Worm (Caenorhabditis elegans) whole organism, young adult: ENCODE measurements around the gene T13C5.3.

Experiments
- B0261.1 ChIP-seq: sonication (generic microtip); optimal IDR thresholded peaks from 2 replicates; lab custom pipeline; 2016; ENCODE audit warnings: mild to moderate bottlenecking, missing genetic modification characterization, moderate library complexity, missing compliant biosample characterization
- F37B4.10 ChIP-seq: fragments of 200-800 bp; sonication (Bioruptor generic); IDR thresholded peaks from 2 replicates; pipeline ENCODE4 v1.3.6; 2022; ENCODE audit warnings: missing genetic modification characterization, missing compliant biosample characterization
- F39B2.1 ChIP-seq: fragments of 200-800 bp; sonication (Bioruptor generic); IDR thresholded peaks from 2 replicates; pipeline ENCODE4 v1.3.6; 2022; ENCODE audit warnings: missing genetic modification reagents, missing genetic modification characterization, missing compliant biosample characterization
- K12H6.12 ChIP-seq: fragments of 200-800 bp; sonication (Bioruptor generic); optimal IDR thresholded peaks from 2 replicates; lab custom pipeline; 2018; ENCODE audit warnings: mild to moderate bottlenecking, missing genetic modification characterization, missing compliant biosample characterization
- Y53F4B.3 ChIP-seq: fragments of 200-800 bp; sonication (Bioruptor generic); IDR thresholded peaks from 2 replicates; pipeline ENCODE4 v1.3.6; 2022; ENCODE audit warnings: missing genetic modification reagents, missing genetic modification characterization, missing compliant biosample characterization
- Y53G8AR.9 ChIP-seq: fragments of 200-800 bp; sonication (Bioruptor generic); conservative IDR thresholded peaks from 2 replicates; pipeline ENCODE4 v1.3.6; 2022; ENCODE audit warnings: missing genetic modification reagents, missing genetic modification characterization, missing compliant biosample characterization
- ZK185.1 ChIP-seq: sonication (generic microtip); optimal IDR thresholded peaks from 2 replicates; lab custom pipeline; 2016; ENCODE audit warnings: mild to moderate bottlenecking, missing genetic modification characterization, missing compliant biosample characterization; ENCODE audit not compliant: poor library complexity, severe bottlenecking
- akir-1 ChIP-seq: fragments of 200-800 bp; sonication (Bioruptor generic); optimal IDR thresholded peaks from 2 replicates; lab custom pipeline; 2018; ENCODE audit warnings: mild to moderate bottlenecking, missing genetic modification characterization, moderate library complexity, missing compliant biosample characterization
- aptf-2 ChIP-seq: fragments of 200-800 bp; sonication (Bioruptor generic); conservative IDR thresholded peaks from 2 replicates; pipeline ENCODE4 v1.3.6; 2022; ENCODE audit warnings: missing genetic modification reagents, missing genetic modification characterization, missing compliant biosample characterization
- attf-6 ChIP-seq: fragments of 200-800 bp; sonication (Bioruptor generic); IDR thresholded peaks from 2 replicates; pipeline ENCODE4 v1.3.6; 2022; ENCODE audit warnings: missing genetic modification reagents, missing genetic modification characterization, missing compliant biosample characterization
- bed-1 ChIP-seq: fragments of 200-800 bp; sonication (Bioruptor generic); IDR thresholded peaks from 2 replicates; pipeline ENCODE4 v1.3.6; 2022; ENCODE audit warnings: missing genetic modification reagents, missing genetic modification characterization, missing compliant biosample characterization
- cebp-1 ChIP-seq, 2 experiments: fragments of 200-800 bp in 1 of 2; sonication (Bioruptor generic) in 1 of 2; sonication (generic microtip) in 1 of 2; IDR thresholded peaks in 1 of 2; optimal IDR thresholded peaks in 1 of 2; 2 replicates each; pipeline versions ENCODE4 v1.3.6 to Lab custom; 2017 to 2022; ENCODE audit warnings: missing compliant biosample characterization in 2 of 2, missing genetic modification characterization in 2 of 2, mild to moderate bottlenecking in 1 of 2, missing genetic modification reagents in 1 of 2, moderate library complexity in 1 of 2
- cebp-2 ChIP-seq: fragments of 200-800 bp; sonication (Bioruptor generic); IDR thresholded peaks from 2 replicates; pipeline ENCODE4 v1.3.6; 2022; ENCODE audit warnings: missing genetic modification characterization, missing compliant biosample characterization
- ceh-58 ChIP-seq: fragments of 200-800 bp; sonication (Bioruptor generic); IDR thresholded peaks from 2 replicates; pipeline ENCODE4 v1.3.6; 2022; ENCODE audit warnings: missing genetic modification characterization, missing compliant biosample characterization
- dox-1 ChIP-seq: fragments of 200-800 bp; sonication (Bioruptor generic); IDR thresholded peaks from 2 replicates; pipeline ENCODE4 v1.3.6; 2022; ENCODE audit warnings: missing genetic modification reagents, missing genetic modification characterization, missing compliant biosample characterization
- dpl-1 ChIP-seq: fragments of 150-350 bp; optimal IDR thresholded peaks from 2 replicates; lab custom pipeline; 2014; ENCODE audit warnings: missing biosample characterization, missing genetic modification reagents, missing genetic modification characterization
- efl-1 ChIP-seq: fragments of 150-350 bp; optimal IDR thresholded peaks from 2 replicates; lab custom pipeline; 2014; ENCODE audit warnings: missing biosample characterization, missing genetic modification reagents, missing genetic modification characterization
- fkh-3 ChIP-seq: sonication (generic microtip); optimal IDR thresholded peaks from 2 replicates; lab custom pipeline; 2016; ENCODE audit warnings: mild to moderate bottlenecking, missing genetic modification characterization, missing compliant biosample characterization
- gei-17 ChIP-seq: fragments of 200-800 bp; sonication (Bioruptor generic); optimal IDR thresholded peaks from 2 replicates; lab custom pipeline; 2018; ENCODE audit warnings: mild to moderate bottlenecking, missing genetic modification characterization, missing compliant biosample characterization
- hlh-26 ChIP-seq: fragments of 200-800 bp; sonication (Bioruptor generic); conservative IDR thresholded peaks from 2 replicates; pipeline ENCODE4 v1.3.6; 2022; ENCODE audit warnings: missing genetic modification reagents, missing genetic modification characterization, missing compliant biosample characterization
- hmg-1.2 ChIP-seq: fragments of 200-800 bp; sonication (Bioruptor generic); IDR thresholded peaks from 2 replicates; pipeline ENCODE4 v1.3.6; 2022; ENCODE audit warnings: missing genetic modification reagents, missing genetic modification characterization, missing compliant biosample characterization
- let-526 ChIP-seq: fragments of 200-800 bp; sonication (Bioruptor generic); IDR thresholded peaks from 2 replicates; pipeline ENCODE4 v1.3.6; 2022; ENCODE audit warnings: missing genetic modification reagents, missing genetic modification characterization, missing compliant biosample characterization
- lin-26 ChIP-seq: fragments of 200-800 bp; sonication (Bioruptor generic); IDR thresholded peaks from 2 replicates; pipeline ENCODE4 v1.3.6; 2022; ENCODE audit warnings: missing genetic modification reagents, missing genetic modification characterization, missing compliant biosample characterization
- lin-40 ChIP-seq: sonication (generic microtip); optimal IDR thresholded peaks from 2 replicates; lab custom pipeline; 2016; ENCODE audit warnings: missing genetic modification characterization, mild to moderate bottlenecking, missing compliant biosample characterization, missing genotype, missing genetic modification reagents
- madf-10 ChIP-seq: sonication (generic microtip); optimal IDR thresholded peaks from 2 replicates; lab custom pipeline; 2016; ENCODE audit warnings: mild to moderate bottlenecking, missing genetic modification characterization, missing compliant biosample characterization
- madf-6 ChIP-seq: fragments of 200-800 bp; sonication (Bioruptor generic); IDR thresholded peaks from 2 replicates; pipeline ENCODE4 v1.3.6; 2022; ENCODE audit warnings: missing genetic modification reagents, missing genetic modification characterization, missing compliant biosample characterization
- madf-8 ChIP-seq: fragments of 200-800 bp; sonication (Bioruptor generic); conservative IDR thresholded peaks from 2 replicates; pipeline ENCODE4 v1.3.6; 2022; ENCODE audit warnings: missing genetic modification reagents, missing genetic modification characterization, missing compliant biosample characterization
- nfya-2 ChIP-seq: fragments of 200-800 bp; sonication (Bioruptor generic); IDR thresholded peaks from 2 replicates; pipeline ENCODE4 v1.3.6; 2022; ENCODE audit warnings: missing genetic modification reagents, missing genetic modification characterization, missing compliant biosample characterization
- nhr-80 ChIP-seq: sonication (generic microtip); optimal IDR thresholded peaks from 2 replicates; lab custom pipeline; 2016; ENCODE audit warnings: missing genetic modification characterization, missing compliant biosample characterization
- repo-1 ChIP-seq: sonication (generic microtip); optimal IDR thresholded peaks from 2 replicates; lab custom pipeline; 2017; ENCODE audit warnings: mild to moderate bottlenecking, missing genetic modification characterization, missing compliant biosample characterization
- sdz-38 ChIP-seq: sonication (generic microtip); optimal IDR thresholded peaks from 2 replicates; lab custom pipeline; 2016; ENCODE audit warnings: missing genotype, missing genetic modification characterization, missing compliant biosample characterization
- somi-1 ChIP-seq: fragments of 200-800 bp; sonication (Bioruptor generic); optimal IDR thresholded peaks from 2 replicates; lab custom pipeline; 2018; ENCODE audit warnings: mild to moderate bottlenecking, missing genetic modification characterization, missing compliant biosample characterization
- tbp1 ChIP-seq: fragments of 200-800 bp; sonication (Bioruptor generic); optimal IDR thresholded peaks from 2 replicates; lab custom pipeline; 2018; ENCODE audit warnings: mild to moderate bottlenecking, missing genetic modification characterization, missing compliant biosample characterization
- tlf-1 ChIP-seq: fragments of 200-800 bp; sonication (Bioruptor generic); optimal IDR thresholded peaks from 2 replicates; lab custom pipeline; 2018; ENCODE audit warnings: mild to moderate bottlenecking, missing genetic modification characterization, missing compliant biosample characterization
- unc-130 ChIP-seq: sonication (generic microtip); optimal IDR thresholded peaks from 2 replicates; lab custom pipeline; 2016; ENCODE audit warnings: missing genetic modification reagents, missing genetic modification characterization, missing compliant biosample characterization
- xnd-1 ChIP-seq: sonication (generic microtip); optimal IDR thresholded peaks from 2 replicates; lab custom pipeline; 2016; ENCODE audit warnings: missing genotype, missing genetic modification reagents, missing genetic modification characterization, missing compliant biosample characterization
- ztf-25 ChIP-seq: fragments of 200-800 bp; sonication (Bioruptor generic); IDR thresholded peaks from 2 replicates; pipeline ENCODE4 v1.3.6; 2022; ENCODE audit warnings: missing genetic modification reagents, missing genetic modification characterization, missing compliant biosample characterization
- ztf-26 ChIP-seq: sonication (generic microtip); optimal IDR thresholded peaks from 2 replicates; lab custom pipeline; 2017; ENCODE audit warnings: missing genetic modification characterization, missing compliant biosample characterization
- ztf-28 ChIP-seq: fragments of 200-800 bp; sonication (Bioruptor generic); IDR thresholded peaks from 2 replicates; pipeline ENCODE4 v1.3.6; 2022; ENCODE audit warnings: missing genetic modification reagents, missing genetic modification characterization, missing compliant biosample characterization

The T13C5.3 gene

ce11 chrX:6202809-6203208, 24.5 kb downstream of the T13C5.3 start (continued):
- TF ChIP-seq madf-10 (no peak), madf-6 (no peak), nhr-80 (tag; lab: Kevin White, UChicago) (no peak), ZK185.1 (tag; lab: Kevin White, UChicago) (no peak)

- TF ChIP-seq dox-1 (GFP tag; lab: Robert Waterston, UW) (no peak), nhr-80 (tag; lab: Kevin White, UChicago) (peak; percentile 23)
These were observed 25.0 kb downstream of the T13C5.3 start for ce11 chrX:6203315-6203714.

DNA sequence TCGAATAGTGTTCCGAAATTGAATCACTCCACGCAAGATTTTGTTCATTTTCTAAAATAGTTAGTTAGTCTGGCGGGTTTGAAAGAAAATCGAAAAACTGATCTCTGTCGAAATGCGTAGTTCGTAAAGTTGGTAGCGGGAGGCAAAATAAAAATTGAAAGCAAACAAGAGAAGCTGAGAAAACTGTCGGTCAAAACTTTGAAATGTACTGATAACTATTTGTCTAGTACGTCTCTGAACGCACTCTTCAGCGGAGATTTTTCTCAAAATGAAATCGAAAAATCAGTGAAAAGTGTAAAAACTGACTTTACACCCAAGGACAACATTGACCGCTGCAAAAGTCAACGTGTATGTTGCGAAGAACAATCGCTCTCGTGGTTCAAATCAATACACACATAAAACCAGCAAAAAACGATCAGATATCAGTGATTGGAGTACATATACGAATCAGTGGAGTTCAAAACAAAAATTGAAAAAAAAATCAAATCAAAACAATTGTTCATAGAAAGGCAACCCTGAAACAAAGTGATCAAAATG, 26.4 kb downstream of the T13C5.3 start, which contains the start of gene bca-1:
bca-1 (minus strand) TSS at position 51 of the 537 bp plus-strand sequence.
- TF ChIP-seq cebp-2 (GFP tag; lab: Robert Waterston, UW) (no peak), cebp-1 (GFP tag; IDR thresholded peaks at IDR 0.05; lab: Robert Waterston, UW) (no peak), cebp-1 (tag; optimal IDR thresholded peaks at IDR 0.05; lab: Kevin White, UChicago) (peak; percentile 11), K12H6.12 (tag; lab: Kevin White, UChicago) (no peak), nhr-80 (tag; lab: Kevin White, UChicago) (peak; percentile 52), ztf-26 (tag; lab: Kevin White, UChicago) (peak; percentile 55), ztf-28 (GFP tag; lab: Robert Waterston, UW) (no peak), lin-40 (peak; percentile 56)

DNA sequence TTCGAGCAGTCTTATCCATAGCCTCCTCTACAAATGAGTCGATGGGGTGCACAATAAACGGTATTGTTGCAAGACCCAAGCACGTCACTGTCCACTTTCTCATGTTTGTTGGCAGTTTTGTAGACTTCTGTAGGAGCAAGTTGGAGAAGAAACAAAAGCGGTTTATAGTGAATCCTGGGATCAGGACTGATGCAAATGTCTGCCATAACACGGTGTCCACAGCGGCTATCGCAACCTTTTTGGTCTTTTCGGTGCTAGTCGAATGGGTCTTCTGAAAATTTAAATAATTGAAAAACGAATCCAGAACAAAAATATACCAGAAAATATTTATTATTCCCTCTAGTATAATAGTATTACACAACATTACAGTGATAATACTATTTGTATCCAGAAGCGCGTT, 27.0 kb downstream of the T13C5.3 start:
- no peak for TF ChIP-seq attf-6 (GFP tag; lab: Robert Waterston, UW)
- TF ChIP-seq fkh-3 (tag; lab: Kevin White, UChicago), result no peak
- TF ChIP-seq unc-130 (GFP tag; lab: Kevin White, UChicago), result no peak
- no peak for TF ChIP-seq tlf-1 (GFP tag; lab: Kevin White, UChicago)
- TF ChIP-seq madf-8 (GFP tag; lab: Robert Waterston, UW), result no peak
- no peak for TF ChIP-seq xnd-1 (tag; lab: Kevin White, UChicago)
- no peak for TF ChIP-seq madf-6
- TF ChIP-seq somi-1 (GFP tag; lab: Kevin White, UChicago), result no peak
- no peak for TF ChIP-seq ceh-58
- TF ChIP-seq akir-1 (GFP tag; lab: Kevin White, UChicago), result no peak
- no peak for TF ChIP-seq Y53G8AR.9 (GFP tag; lab: Robert Waterston, UW)
- TF ChIP-seq Y53F4B.3 (GFP tag; lab: Robert Waterston, UW), result no peak
- TF ChIP-seq bed-1, result no peak
- no peak for TF ChIP-seq ztf-25

DNA sequence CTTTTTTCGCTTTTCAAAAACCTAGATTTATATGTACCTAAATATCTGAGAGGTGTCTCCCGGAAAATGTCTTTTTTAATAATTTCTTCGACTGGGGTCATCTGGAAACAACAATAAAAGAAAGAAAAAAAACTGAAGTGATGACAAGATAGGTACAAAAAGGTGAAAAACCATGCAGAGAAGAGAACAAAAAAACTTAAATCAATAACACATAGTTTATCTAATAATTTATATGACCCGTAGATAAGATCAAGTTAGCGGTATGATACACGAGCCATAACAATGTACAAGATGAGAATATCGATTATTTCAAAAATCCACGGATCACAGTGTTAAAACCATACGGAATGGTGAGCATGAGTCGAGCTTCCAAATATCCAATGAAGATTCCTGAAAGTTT, 28.0 kb downstream of the T13C5.3 start, which contains the start of gene mtp-18:
mtp-18 (minus strand) TSS at position 101 of the 400 bp plus-strand sequence.
- TF ChIP-seq unc-130 (GFP tag; lab: Kevin White, UChicago) (no peak), F37B4.10 (GFP tag; lab: Robert Waterston, UW) (no peak), F39B2.1 (GFP tag; lab: Robert Waterston, UW) (no peak), sdz-38 (tag; lab: Kevin White, UChicago) (no peak)
- TF ChIP-seq, all 124 proteins: peak for 0

ce11 chrX:6207687-6208088, 29.4 kb downstream of the T13C5.3 start, which contains the start of gene T13C5.6:
T13C5.6 (minus strand) TSS chrX:6207687.
- no peak for TF ChIP-seq efl-1
- peak; percentile 78 for TF ChIP-seq lin-26
- peak; percentile 92 for TF ChIP-seq tbp1 (GFP tag; lab: Kevin White, UChicago)
- peak; percentile 87; the same call in 1 of the 2 replicates for TF ChIP-seq let-526 (GFP tag; lab: Robert Waterston, UW)
- peak; percentile 87 for TF ChIP-seq gei-17 (GFP tag; lab: Kevin White, UChicago)
- peak; percentile 83 for TF ChIP-seq aptf-2 (GFP tag; lab: Robert Waterston, UW)
- peak; percentile 92 for TF ChIP-seq B0261.1 (tag; lab: Kevin White, UChicago)
- no peak for TF ChIP-seq attf-6 (GFP tag; lab: Robert Waterston, UW)
- TF ChIP-seq repo-1 (tag; lab: Kevin White, UChicago), result peak; percentile 93
- TF ChIP-seq hlh-26, result 0 out of 2 replicates have a peak, but pooled peaks have one; percentile 43
- TF ChIP-seq madf-8 (GFP tag; lab: Robert Waterston, UW), result no peak
- TF ChIP-seq nfya-2 (GFP tag; lab: Robert Waterston, UW), result 0 out of 2 replicates have a peak, but pooled peaks have one; percentile 37
- peak; percentile 82 for TF ChIP-seq hmg-1.2 (GFP tag; lab: Robert Waterston, UW)
- no peak for TF ChIP-seq dpl-1 (GFP tag; lab: Kevin White, UChicago)
- TF ChIP-seq F37B4.10 (GFP tag; lab: Robert Waterston, UW), result 0 out of 2 replicates have a peak, but pooled peaks have one; percentile 66
